Worm (Caenorhabditis elegans): Measurements from ENCODE around the gene mex-6.

The mex-6 gene

ce11 chrII:9493242-9494058 is 30.5 kb upstream of the mex-6 start:
- no peak for TF ChIP-seq ceh-83 (GFP tag; optimal IDR thresholded peaks at IDR 0.05)
- no peak for TF ChIP-seq sem-2 (GFP tag; optimal IDR thresholded peaks at IDR 0.05)
- TF ChIP-seq nhr-76 (tag; optimal IDR thresholded peaks at IDR 0.05) = no peak
- no peak for TF ChIP-seq ces-1 (GFP tag; optimal IDR thresholded peaks at IDR 0.05)
- no peak for TF ChIP-seq blmp-1 (tag; optimal IDR thresholded peaks at IDR 0.05)
- no peak for TF ChIP-seq zip-8 (tag; optimal IDR thresholded peaks at IDR 0.05)
- no peak for TF ChIP-seq pha-4 (tag; optimal IDR thresholded peaks at IDR 0.05)
- no peak for TF ChIP-seq nhr-28 (tag; optimal IDR thresholded peaks at IDR 0.05)
- no peak for TF ChIP-seq lin-32 (GFP tag; optimal IDR thresholded peaks at IDR 0.05)
- TF ChIP-seq bed-3 (GFP tag; optimal IDR thresholded peaks at IDR 0.05) = no peak
- TF ChIP-seq nhr-237 (tag; optimal IDR thresholded peaks at IDR 0.05) = no peak
- no peak for TF ChIP-seq unc-120 (tag; optimal IDR thresholded peaks at IDR 0.05; ENCODE audit: poor library complexity, severe bottlenecking)
- no peak for TF ChIP-seq ztf-11 (tag; optimal IDR thresholded peaks at IDR 0.05)
- TF ChIP-seq lin-13 (tag; optimal IDR thresholded peaks at IDR 0.05) = no peak
- TF ChIP-seq snpc-4 (tag; optimal IDR thresholded peaks at IDR 0.05) = no peak
- no peak for TF ChIP-seq unc-39 (tag; optimal IDR thresholded peaks at IDR 0.05)
- no peak for TF ChIP-seq ceh-39 (tag; optimal IDR thresholded peaks at IDR 0.05)
- no peak for TF ChIP-seq nhr-2 (tag; optimal IDR thresholded peaks at IDR 0.05)

DNA sequence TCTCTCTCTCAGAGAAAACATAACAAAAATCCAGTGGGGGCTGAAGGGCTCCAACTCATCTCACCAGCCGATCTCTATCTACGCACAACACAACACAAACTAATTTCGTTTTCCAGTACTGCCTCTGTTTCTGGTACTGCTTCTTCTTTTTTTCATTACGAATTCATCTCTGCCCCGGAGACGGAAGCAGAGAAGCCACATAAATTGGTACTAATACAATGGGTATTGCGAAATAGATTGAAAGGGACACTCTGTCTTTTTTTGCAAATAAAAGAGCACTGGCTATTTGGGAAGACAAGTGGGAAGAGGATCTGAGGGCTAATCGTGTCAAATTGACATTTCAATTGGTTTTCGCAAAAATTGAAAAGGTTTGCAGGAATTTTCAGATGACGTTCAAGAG is 26.7 kb upstream of the mex-6 start:
- peak; percentile 89 for TF ChIP-seq ces-1 (GFP tag; optimal IDR thresholded peaks at IDR 0.05)
- TF ChIP-seq mab-5 (tag; optimal IDR thresholded peaks at IDR 0.05) = no peak

ce11 chrII:9498589-9498988 is 25.4 kb upstream of the mex-6 start:
- peak; percentile 24 for TF ChIP-seq ces-1 (GFP tag; optimal IDR thresholded peaks at IDR 0.05)
- no peak for TF ChIP-seq elt-3 (tag; optimal IDR thresholded peaks at IDR 0.05)

DNA sequence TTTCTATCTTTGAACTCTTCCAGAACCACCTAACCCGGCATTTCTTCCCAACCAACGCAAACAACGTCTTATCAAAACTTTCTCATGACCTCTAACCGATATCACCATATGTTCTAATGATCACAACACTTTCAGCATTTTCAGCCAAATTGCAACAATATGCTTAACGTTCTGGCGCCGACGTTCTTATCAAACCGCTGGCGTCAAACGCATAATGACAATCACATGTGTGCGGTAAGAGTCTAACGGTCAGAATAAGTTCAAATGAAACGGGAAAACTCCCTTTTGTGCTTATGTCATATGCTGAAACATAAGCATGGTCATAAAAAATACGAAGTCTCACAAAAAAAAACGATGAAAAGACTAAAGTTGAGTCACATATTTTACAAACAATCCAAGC is 23.0 kb upstream of the mex-6 start:
- TF ChIP-seq ham-2 (GFP tag; optimal IDR thresholded peaks at IDR 0.05) (no peak), lin-13 (tag; optimal IDR thresholded peaks at IDR 0.05) (no peak), elt-3 (tag; optimal IDR thresholded peaks at IDR 0.05) (no peak), lin-32 (GFP tag; optimal IDR thresholded peaks at IDR 0.05) (no peak), drap-1 (GFP tag; optimal IDR thresholded peaks at IDR 0.05) (no peak), unc-120 (tag; optimal IDR thresholded peaks at IDR 0.05; ENCODE audit: poor library complexity, severe bottlenecking) (no peak), mab-5 (tag; optimal IDR thresholded peaks at IDR 0.05) (no peak), nhr-237 (tag; optimal IDR thresholded peaks at IDR 0.05) (no peak), sem-2 (GFP tag; optimal IDR thresholded peaks at IDR 0.05) (no peak), elt-1 (tag; optimal IDR thresholded peaks at IDR 0.05; ENCODE audit: borderline replicate concordance, insufficient read depth) (no peak), bed-3 (GFP tag; optimal IDR thresholded peaks at IDR 0.05) (no peak), hlh-1 (tag; optimal IDR thresholded peaks at IDR 0.05) (no peak), tbx-8 (GFP tag; optimal IDR thresholded peaks at IDR 0.05) (no peak), M03D4.4 (tag; optimal IDR thresholded peaks at IDR 0.05) (no peak), ces-1 (GFP tag; optimal IDR thresholded peaks at IDR 0.05) (no peak), unc-62 (GFP tag; optimal IDR thresholded peaks at IDR 0.05) (no peak), nhr-28 (tag; optimal IDR thresholded peaks at IDR 0.05) (no peak), ztf-11 (tag; optimal IDR thresholded peaks at IDR 0.05) (no peak)

- TF ChIP-seq drap-1 (GFP tag; optimal IDR thresholded peaks at IDR 0.05) (no peak), pha-4 (tag; optimal IDR thresholded peaks at IDR 0.05) (no peak), hlh-1 (tag; optimal IDR thresholded peaks at IDR 0.05) (no peak), unc-39 (tag; optimal IDR thresholded peaks at IDR 0.05) (no peak), tbx-8 (GFP tag; optimal IDR thresholded peaks at IDR 0.05) (no peak), mab-5 (tag; optimal IDR thresholded peaks at IDR 0.05) (no peak), blmp-1 (tag; optimal IDR thresholded peaks at IDR 0.05) (no peak), unc-62 (GFP tag; optimal IDR thresholded peaks at IDR 0.05) (no peak), zip-8 (tag; optimal IDR thresholded peaks at IDR 0.05) (no peak), nhr-76 (tag; optimal IDR thresholded peaks at IDR 0.05) (no peak), elt-3 (tag; optimal IDR thresholded peaks at IDR 0.05) (no peak), flh-1 (GFP tag; optimal IDR thresholded peaks at IDR 0.05) (no peak), mls-2 (tag; optimal IDR thresholded peaks at IDR 0.05) (no peak), ceh-39 (tag; optimal IDR thresholded peaks at IDR 0.05) (no peak), nhr-2 (tag; optimal IDR thresholded peaks at IDR 0.05) (no peak), nhr-28 (tag; optimal IDR thresholded peaks at IDR 0.05) (no peak)
Measured at ce11 chrII:9501955-9502354, 22.0 kb upstream of the mex-6 start.

Data from whole organism, mixed stage, embryonic.